Worm (Caenorhabditis elegans): Measurements from ENCODE around the gene F55G11.10.

DNA sequence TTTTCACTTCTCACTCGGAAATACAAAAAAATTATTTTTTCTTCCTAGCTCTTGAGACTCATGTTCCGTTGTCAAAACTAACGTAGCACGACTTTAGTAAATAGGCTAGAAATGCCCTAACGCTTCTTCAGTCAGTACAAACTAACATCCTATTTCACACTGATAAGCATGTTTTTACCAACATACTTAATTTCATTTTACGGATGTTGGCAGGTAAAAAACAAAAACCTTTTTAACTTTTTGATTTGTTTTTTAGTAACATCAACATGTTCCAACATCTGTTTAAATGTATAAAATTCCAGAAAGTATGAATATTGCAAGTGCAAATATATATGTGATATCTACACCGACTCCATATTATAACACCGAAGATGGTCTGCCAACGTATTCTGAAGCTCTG, 48.3 kb upstream of the F55G11.10 start, which contains the start of gene K08D8.10:
- TF ChIP-seq lin-32 (GFP tag; optimal IDR thresholded peaks at IDR 0.05): no peak
- no peak for TF ChIP-seq unc-62 (GFP tag; optimal IDR thresholded peaks at IDR 0.05)
- TF ChIP-seq sptf-1 (tag; optimal IDR thresholded peaks at IDR 0.05): no peak
- no peak for TF ChIP-seq elt-3 (tag; optimal IDR thresholded peaks at IDR 0.05)
- no peak for TF ChIP-seq nhr-12 (tag; optimal IDR thresholded peaks at IDR 0.05)
- TF ChIP-seq M03D4.4 (tag; optimal IDR thresholded peaks at IDR 0.05): no peak
- TF ChIP-seq pha-4 (tag; optimal IDR thresholded peaks at IDR 0.05): no peak
- TF ChIP-seq snpc-4 (tag; optimal IDR thresholded peaks at IDR 0.05): no peak
- TF ChIP-seq mep-1 (tag; optimal IDR thresholded peaks at IDR 0.05): no peak
- no peak for TF ChIP-seq unc-39 (tag; optimal IDR thresholded peaks at IDR 0.05)
- TF ChIP-seq mls-2 (tag; optimal IDR thresholded peaks at IDR 0.05): no peak
- TF ChIP-seq ceh-39 (tag; optimal IDR thresholded peaks at IDR 0.05): no peak
- no peak for TF ChIP-seq drap-1 (GFP tag; optimal IDR thresholded peaks at IDR 0.05)
- TF ChIP-seq nhr-28 (tag; optimal IDR thresholded peaks at IDR 0.05): no peak

All from whole organism, mixed stage, embryonic.